Worm (Caenorhabditis elegans): ENCODE data around the gene col-43.

col-43 gene

DNA sequence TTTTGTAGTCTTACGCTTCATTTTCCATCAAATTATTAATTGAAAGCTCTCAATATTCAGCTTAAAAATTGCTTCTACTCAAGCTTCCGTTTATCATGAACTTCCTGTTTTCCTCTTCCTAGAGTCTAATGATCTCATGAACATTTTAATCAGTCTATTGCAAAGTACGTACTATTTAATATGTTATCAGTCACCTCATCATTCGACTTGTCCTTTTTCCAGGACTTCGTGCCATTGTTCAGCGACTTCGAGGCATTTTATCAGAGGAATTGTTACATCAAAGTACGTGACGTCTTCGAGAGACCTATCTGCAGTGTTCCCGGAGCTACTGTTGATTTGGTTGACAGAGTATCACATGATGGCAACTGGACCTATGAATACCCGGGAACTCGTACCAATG, 30.9 kb downstream of the col-43 start:
- TF ChIP-seq elt-1 (tag; optimal IDR thresholded peaks at IDR 0.05; ENCODE audit: borderline replicate concordance, insufficient read depth), result no peak
- no peak for TF ChIP-seq lsy-2 (tag; optimal IDR thresholded peaks at IDR 0.05)
- TF ChIP-seq blmp-1 (tag; optimal IDR thresholded peaks at IDR 0.05), result no peak
- no peak for TF ChIP-seq M03D4.4 (tag; optimal IDR thresholded peaks at IDR 0.05)
- TF ChIP-seq ham-2 (GFP tag; optimal IDR thresholded peaks at IDR 0.05), result no peak
- TF ChIP-seq mep-1 (tag; optimal IDR thresholded peaks at IDR 0.05), result no peak
- TF ChIP-seq drap-1 (GFP tag; optimal IDR thresholded peaks at IDR 0.05), result no peak
- TF ChIP-seq unc-62 (GFP tag; optimal IDR thresholded peaks at IDR 0.05), result no peak
- TF ChIP-seq flh-1 (GFP tag; optimal IDR thresholded peaks at IDR 0.05), result no peak
- TF ChIP-seq nhr-28 (tag; optimal IDR thresholded peaks at IDR 0.05), result no peak
- no peak for TF ChIP-seq zip-8 (tag; optimal IDR thresholded peaks at IDR 0.05)
- TF ChIP-seq hlh-1 (tag; optimal IDR thresholded peaks at IDR 0.05), result no peak
- TF ChIP-seq unc-39 (tag; optimal IDR thresholded peaks at IDR 0.05), result no peak

ce11 chrV:8018919-8019318, 31.8 kb downstream of the col-43 start:
- no peak for TF ChIP-seq ztf-11 (tag; optimal IDR thresholded peaks at IDR 0.05)
- no peak for TF ChIP-seq lsy-2 (tag; optimal IDR thresholded peaks at IDR 0.05)
- TF ChIP-seq unc-39 (tag; optimal IDR thresholded peaks at IDR 0.05), result no peak
- no peak for TF ChIP-seq M03D4.4 (tag; optimal IDR thresholded peaks at IDR 0.05)
- no peak for TF ChIP-seq lin-32 (GFP tag; optimal IDR thresholded peaks at IDR 0.05)
- no peak for TF ChIP-seq ceh-39 (tag; optimal IDR thresholded peaks at IDR 0.05)
- TF ChIP-seq mls-2 (tag; optimal IDR thresholded peaks at IDR 0.05), result no peak

ce11 chrV:8017924-8018323, 32.8 kb downstream of the col-43 start:
- TF ChIP-seq unc-120 (tag; optimal IDR thresholded peaks at IDR 0.05; ENCODE audit: poor library complexity, severe bottlenecking) (no peak), nhr-237 (tag; optimal IDR thresholded peaks at IDR 0.05) (no peak), lsy-2 (tag; optimal IDR thresholded peaks at IDR 0.05) (no peak), lin-32 (GFP tag; optimal IDR thresholded peaks at IDR 0.05) (no peak), drap-1 (GFP tag; optimal IDR thresholded peaks at IDR 0.05) (no peak), mls-2 (tag; optimal IDR thresholded peaks at IDR 0.05) (no peak), zip-8 (tag; optimal IDR thresholded peaks at IDR 0.05) (no peak), sem-2 (GFP tag; optimal IDR thresholded peaks at IDR 0.05) (no peak), blmp-1 (tag; optimal IDR thresholded peaks at IDR 0.05) (no peak), bed-3 (GFP tag; optimal IDR thresholded peaks at IDR 0.05) (no peak), ztf-11 (tag; optimal IDR thresholded peaks at IDR 0.05) (no peak), sptf-1 (tag; optimal IDR thresholded peaks at IDR 0.05) (no peak), flh-1 (GFP tag; optimal IDR thresholded peaks at IDR 0.05) (no peak)

DNA sequence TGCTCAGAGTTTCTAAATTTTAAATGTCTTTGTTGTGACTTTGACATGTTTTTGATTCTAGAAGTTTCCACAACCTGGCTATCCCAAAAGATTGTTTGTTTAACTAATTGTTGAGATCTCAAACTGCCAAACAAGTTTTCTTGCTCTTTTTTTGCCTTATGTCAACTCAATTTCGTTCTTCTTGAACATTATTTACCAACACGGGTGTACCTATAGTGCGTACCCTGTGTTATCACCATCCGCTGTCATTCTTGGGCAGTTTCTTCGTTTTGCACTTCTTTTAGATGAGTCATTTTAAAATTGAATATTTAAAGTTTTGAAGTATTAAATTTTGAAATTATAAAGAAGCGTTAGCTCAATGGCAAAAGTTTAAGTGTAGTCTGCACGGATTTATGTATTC, 33.8 kb downstream of the col-43 start, which contains the start of gene sptl-2:
sptl-2 (plus strand) TSS at position 280 of the 400 bp plus-strand sequence.
- TF ChIP-seq ceh-43 (GFP tag; optimal IDR thresholded peaks at IDR 0.05) (no peak), nhr-76 (tag; optimal IDR thresholded peaks at IDR 0.05) (no peak), mab-5 (tag; optimal IDR thresholded peaks at IDR 0.05) (no peak), nhr-12 (tag; optimal IDR thresholded peaks at IDR 0.05) (no peak), ztf-11 (tag; optimal IDR thresholded peaks at IDR 0.05) (no peak), sem-2 (GFP tag; optimal IDR thresholded peaks at IDR 0.05) (no peak)

ce11 chrV:8013901-8014388, 36.8 kb downstream of the col-43 start, which contains the start of gene Y97E10AR.6:
TSS of gene Y97E10AR.6 (minus strand) at chrV:8013951.
- TF ChIP-seq ztf-11 (tag; optimal IDR thresholded peaks at IDR 0.05) (no peak), sptf-1 (tag; optimal IDR thresholded peaks at IDR 0.05) (no peak), ceh-39 (tag; optimal IDR thresholded peaks at IDR 0.05) (no peak), ces-1 (GFP tag; optimal IDR thresholded peaks at IDR 0.05) (peak; percentile 47), unc-120 (tag; optimal IDR thresholded peaks at IDR 0.05; ENCODE audit: poor library complexity, severe bottlenecking) (peak; percentile 28), unc-62 (GFP tag; optimal IDR thresholded peaks at IDR 0.05) (no peak)

DNA sequence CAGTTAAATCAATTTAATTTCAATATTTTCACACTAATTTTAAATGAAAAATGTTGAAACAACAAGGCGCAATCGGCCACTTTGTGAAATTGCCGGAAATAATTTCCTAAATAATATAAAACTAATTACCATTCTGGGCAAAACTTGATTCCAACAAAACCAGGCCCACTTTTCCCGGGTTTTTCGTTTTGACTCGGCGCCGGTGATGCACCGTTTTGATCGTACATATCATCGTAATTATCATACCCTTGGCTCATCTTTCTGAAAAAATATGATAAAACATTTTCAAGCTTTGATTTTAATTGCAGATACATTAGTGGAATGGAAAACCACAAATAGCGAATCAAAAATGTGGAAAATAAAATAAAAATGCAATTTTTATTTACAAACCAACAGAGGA, 38.7 kb downstream of the col-43 start, which contains the start of gene rpb-9:
rpb-9 (minus strand) TSS at position 314 of the 400 bp plus-strand sequence.
- TF ChIP-seq mab-5 (tag; optimal IDR thresholded peaks at IDR 0.05), result no peak

DNA sequence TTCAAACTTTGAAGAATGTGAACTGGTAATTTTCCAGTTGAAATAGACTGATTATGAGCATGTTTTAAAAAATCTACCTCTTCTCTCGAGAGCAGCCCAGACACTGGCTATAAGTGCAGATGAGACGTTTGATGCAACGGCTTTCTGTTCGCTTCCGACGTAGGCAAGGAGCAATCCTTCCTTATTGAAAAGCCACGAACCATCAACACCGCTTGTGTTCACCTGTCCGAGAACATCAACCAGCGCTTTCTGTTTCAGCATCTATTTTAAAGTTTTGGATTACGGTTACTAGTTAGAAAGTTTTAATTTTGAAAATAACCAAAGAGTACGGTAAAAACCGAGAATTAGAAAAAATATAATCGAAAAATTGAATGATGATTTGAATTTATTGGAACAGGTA, 39.9 kb downstream of the col-43 start, which contains the start of gene lmtr-2:
lmtr-2 (minus strand) TSS at position 261 of the 400 bp plus-strand sequence.
- no peak for TF ChIP-seq elt-1 (tag; optimal IDR thresholded peaks at IDR 0.05; ENCODE audit: borderline replicate concordance, insufficient read depth)
- no peak for TF ChIP-seq blmp-1 (tag; optimal IDR thresholded peaks at IDR 0.05)
- TF ChIP-seq lin-13 (tag; optimal IDR thresholded peaks at IDR 0.05), result no peak
